Worm (Caenorhabditis elegans) whole organism, L4 larva: ENCODE results near the gene K10C9.4.

Experiments
- arid-1 ChIP-seq: fragments of 200-800 bp; sonication (Bioruptor generic); conservative IDR thresholded peaks from 2 replicates; pipeline ENCODE4 v1.3.6; 2022; ENCODE audit warnings: missing genetic modification reagents, missing genetic modification characterization, missing compliant biosample characterization
- ceh-82 ChIP-seq: sonication (generic microtip); optimal IDR thresholded peaks from 2 replicates; lab custom pipeline; 2017; ENCODE audit warnings: missing biosample characterization, missing genetic modification characterization
- fos-1 ChIP-seq: fragments of 150-350 bp; optimal IDR thresholded peaks from 2 replicates; lab custom pipeline; 2014; ENCODE audit warnings: missing biosample characterization, missing genetic modification characterization
- lin-15B ChIP-seq: fragments of 150-350 bp; sonication (generic microtip); optimal IDR thresholded peaks from 3 replicates; lab custom pipeline; 2014; ENCODE audit warnings: missing biosample characterization, missing genetic modification characterization
- madf-9 ChIP-seq: fragments of 200-800 bp; sonication (Bioruptor generic); conservative IDR thresholded peaks from 2 replicates; pipeline ENCODE4 v1.3.6; 2022; ENCODE audit warnings: missing genetic modification reagents, missing genetic modification characterization, missing compliant biosample characterization
- mdl-1 ChIP-seq, 2 experiments: fragments of 150-350 bp in 1 of 2; sonication (generic microtip) in 1 of 2; optimal IDR thresholded peaks; 2 replicates each; lab custom pipeline; 2014 to 2017; ENCODE audit warnings: missing biosample characterization in 2 of 2, missing genetic modification characterization in 2 of 2
- mep-1 ChIP-seq: fragments of 150-350 bp; sonication (generic microtip); optimal IDR thresholded peaks from 3 replicates; lab custom pipeline; 2014; ENCODE audit warnings: missing biosample characterization, missing genetic modification characterization
- mxl-3 ChIP-seq: fragments of 200-800 bp; sonication (Bioruptor generic); optimal IDR thresholded peaks from 2 replicates; lab custom pipeline; 2018; ENCODE audit warnings: mild to moderate bottlenecking, missing genetic modification characterization, missing compliant biosample characterization
- nhr-10 ChIP-seq: fragments of 150-350 bp; optimal IDR thresholded peaks from 2 replicates; lab custom pipeline; 2014; ENCODE audit warnings: missing biosample characterization, missing genetic modification characterization
- nhr-28 ChIP-seq: fragments of 150-350 bp; optimal IDR thresholded peaks from 2 replicates; lab custom pipeline; 2014; ENCODE audit warnings: missing biosample characterization, missing genetic modification characterization
- set-16 ChIP-seq: fragments of 200-800 bp; sonication (Bioruptor generic); IDR thresholded peaks from 2 replicates; pipeline ENCODE4 v1.3.6; 2022; ENCODE audit warnings: missing genetic modification reagents, missing genetic modification characterization, missing compliant biosample characterization
- unc-39 ChIP-seq: sonication (generic microtip); optimal IDR thresholded peaks from 2 replicates; lab custom pipeline; 2017; ENCODE audit warnings: missing biosample characterization, missing genetic modification characterization

DNA sequence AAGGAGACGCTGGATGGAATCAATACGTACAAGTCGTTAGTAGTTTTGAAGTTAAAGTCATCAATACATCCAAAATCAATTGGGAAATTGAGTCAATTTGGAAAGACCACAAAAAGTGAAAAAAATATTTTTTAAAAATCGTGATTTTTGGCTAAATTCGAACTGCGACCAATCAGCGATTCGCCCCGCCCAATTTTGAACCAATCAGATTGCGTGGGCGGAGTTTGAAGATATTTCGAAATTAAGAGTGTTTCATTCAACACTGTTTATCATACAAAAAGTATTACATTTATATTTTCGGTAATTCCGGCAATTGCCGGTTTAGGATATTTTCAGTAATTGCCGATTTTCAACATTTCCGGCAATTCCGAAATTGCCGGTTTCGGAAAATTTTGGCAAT, 35.6 kb downstream of the K10C9.4 start:
- TF ChIP-seq nhr-28 (tag; lab: Kevin White, UChicago) (no peak), mdl-1 (tag; optimal IDR thresholded peaks at IDR 0.05; lab: Kevin White, UChicago) (no peak), ceh-82 (tag; lab: Kevin White, UChicago) (no peak), madf-9 (GFP tag; lab: Robert Waterston, UW) (no peak), mxl-3 (GFP tag; lab: Kevin White, UChicago) (no peak), lin-15B (no peak), fos-1 (no peak), nhr-10 (tag; lab: Kevin White, UChicago) (no peak), unc-39 (no peak), arid-1 (no peak), set-16 (no peak), mep-1 (tag; lab: Kevin White, UChicago) (no peak)
